Fruit fly (Drosophila melanogaster) whole organism, embryonic: ENCODE measurements around the gene Naa80.

Source experiments
- B-H1 ChIP-seq: fragments of 200-800 bp; sonication (Bioruptor generic); IDR thresholded peaks from 3 replicates; pipeline ENCODE4 v1.3.6; 2022; ENCODE audit warnings: missing biosample characterization, missing genetic modification characterization
- CG10321 ChIP-seq: fragments of 200-800 bp; sonication (Bioruptor generic); IDR thresholded peaks from 2 replicates; pipeline ENCODE4 v1.3.6; 2022; ENCODE audit warnings: missing biosample characterization, missing genetic modification characterization
- CG11456 ChIP-seq: fragments of 200-800 bp; sonication (Bioruptor generic); IDR thresholded peaks from 3 replicates; pipeline ENCODE4 v1.3.6; 2022; ENCODE audit warnings: missing biosample characterization, missing genetic modification characterization
- CG13123 ChIP-seq: fragments of 200-800 bp; sonication (Bioruptor generic); optimal IDR thresholded peaks from 2 replicates; lab custom pipeline; 2016; ENCODE audit warnings: missing biosample characterization, missing genetic modification characterization
- CG13287 ChIP-seq: fragments of 200-800 bp; sonication (Bioruptor generic); IDR thresholded peaks from 2 replicates; pipeline ENCODE4 v1.3.6; 2022; ENCODE audit warnings: missing biosample characterization, missing genetic modification characterization; ENCODE audit not compliant: partially characterized antibody
- CG13296 ChIP-seq: fragments of 200-800 bp; sonication (Bioruptor generic); optimal IDR thresholded peaks from 3 replicates; lab custom pipeline; 2018; ENCODE audit warnings: missing biosample characterization, mild to moderate bottlenecking, missing genetic modification characterization
- CG13624 ChIP-seq: fragments of 200-800 bp; sonication (Bioruptor generic); optimal IDR thresholded peaks from 2 replicates; lab custom pipeline; 2016; ENCODE audit warnings: missing biosample characterization, missing genetic modification characterization
- CG17385 ChIP-seq: fragments of 200-800 bp; sonication (Bioruptor generic); optimal IDR thresholded peaks from 3 replicates; lab custom pipeline; 2018; ENCODE audit warnings: missing biosample characterization, mild to moderate bottlenecking, missing genetic modification characterization
- CG17568 ChIP-seq: fragments of 200-800 bp; sonication (Bioruptor generic); optimal IDR thresholded peaks from 2 replicates; lab custom pipeline; 2018; ENCODE audit warnings: missing biosample characterization, mild to moderate bottlenecking, missing genetic modification characterization, moderate library complexity
- CG17802 ChIP-seq: fragments of 200-800 bp; sonication (Bioruptor generic); optimal IDR thresholded peaks from 2 replicates; lab custom pipeline; 2018; ENCODE audit warnings: missing biosample characterization, mild to moderate bottlenecking, missing genetic modification characterization, moderate library complexity
- CG2120 ChIP-seq: fragments of 200-800 bp; sonication (Bioruptor generic); optimal IDR thresholded peaks from 3 replicates; lab custom pipeline; 2016; ENCODE audit warnings: missing biosample characterization, missing genetic modification characterization
- CG2129 ChIP-seq: fragments of 200-800 bp; sonication (Bioruptor generic); IDR thresholded peaks from 2 replicates; pipeline ENCODE4 v1.3.6; 2022; ENCODE audit warnings: missing biosample characterization, missing genetic modification characterization; ENCODE audit not compliant: partially characterized antibody
- CG31365 ChIP-seq: fragments of 200-800 bp; sonication (Bioruptor generic); optimal IDR thresholded peaks from 2 replicates; lab custom pipeline; 2018; ENCODE audit warnings: missing biosample characterization, mild to moderate bottlenecking, missing genetic modification characterization
- CG31388 ChIP-seq: fragments of 200-800 bp; sonication (Bioruptor generic); optimal IDR thresholded peaks from 2 replicates; lab custom pipeline; 2016; ENCODE audit warnings: missing biosample characterization, missing genetic modification characterization
- CG32532 ChIP-seq: fragments of 200-800 bp; sonication (Bioruptor generic); IDR thresholded peaks from 2 replicates; pipeline ENCODE4 v1.3.6; 2022; ENCODE audit warnings: missing biosample characterization, missing genetic modification characterization
- CG3847 ChIP-seq: fragments of 200-800 bp; sonication (Bioruptor generic); IDR thresholded peaks from 2 replicates; pipeline ENCODE4 v1.3.6; 2022; ENCODE audit warnings: missing biosample characterization, missing genetic modification characterization
- CG4424 ChIP-seq: fragments of 200-800 bp; sonication (Bioruptor generic); optimal IDR thresholded peaks from 3 replicates; lab custom pipeline; 2016; ENCODE audit warnings: missing biosample characterization, missing genetic modification characterization
- CG4820 ChIP-seq: fragments of 200-800 bp; sonication (Bioruptor generic); optimal IDR thresholded peaks from 3 replicates; lab custom pipeline; 2016; ENCODE audit warnings: missing biosample characterization, missing genetic modification characterization
- CG6654 ChIP-seq: fragments of 200-800 bp; sonication (Bioruptor generic); optimal IDR thresholded peaks from 2 replicates; lab custom pipeline; 2017; ENCODE audit warnings: missing biosample characterization, mild to moderate bottlenecking, missing genetic modification characterization
- CG7372 ChIP-seq: fragments of 200-800 bp; sonication (Bioruptor generic); IDR thresholded peaks from 2 replicates; pipeline ENCODE4 v1.3.6; 2022; ENCODE audit warnings: missing biosample characterization, missing genetic modification characterization
- CG8359 ChIP-seq: fragments of 200-800 bp; sonication (Bioruptor generic); optimal IDR thresholded peaks from 2 replicates; lab custom pipeline; 2017; ENCODE audit warnings: missing biosample characterization, mild to moderate bottlenecking, missing genetic modification characterization, borderline replicate concordance
- CG9797 ChIP-seq: fragments of 200-800 bp; sonication (Bioruptor generic); optimal IDR thresholded peaks from 3 replicates; lab custom pipeline; 2018; ENCODE audit warnings: missing biosample characterization, mild to moderate bottlenecking, missing genetic modification characterization
- Doc3 ChIP-seq: fragments of 200-800 bp; sonication (Bioruptor generic); IDR thresholded peaks from 3 replicates; pipeline ENCODE4 v1.3.6; 2022; ENCODE audit warnings: missing biosample characterization, missing genetic modification characterization; ENCODE audit not compliant: partially characterized antibody
- Dp ChIP-seq: fragments of 200-800 bp; sonication (Bioruptor generic); optimal IDR thresholded peaks from 2 replicates; lab custom pipeline; 2018; ENCODE audit warnings: missing biosample characterization, mild to moderate bottlenecking, missing genetic modification characterization, moderate library complexity
- E2f2 ChIP-seq: fragments of 200-800 bp; sonication (Bioruptor generic); IDR thresholded peaks from 2 replicates; pipeline ENCODE4 v1.3.6; 2022; ENCODE audit warnings: missing biosample characterization, missing genetic modification characterization
- Ets97D ChIP-seq: fragments of 200-800 bp; sonication (Bioruptor generic); optimal IDR thresholded peaks from 3 replicates; lab custom pipeline; 2016; ENCODE audit warnings: missing biosample characterization, missing genetic modification characterization
- Fer1 ChIP-seq: fragments of 200-800 bp; sonication (Bioruptor generic); optimal IDR thresholded peaks from 2 replicates; lab custom pipeline; 2017; ENCODE audit warnings: missing biosample characterization, mild to moderate bottlenecking, missing genetic modification characterization
- Gsc ChIP-seq: fragments of 200-800 bp; sonication (Bioruptor generic); IDR thresholded peaks from 2 replicates; pipeline ENCODE4 v1.3.6; 2022; ENCODE audit warnings: missing biosample characterization, missing genetic modification characterization
- Hmr ChIP-seq: fragments of 200-800 bp; sonication (Bioruptor generic); optimal IDR thresholded peaks from 3 replicates; lab custom pipeline; 2017; ENCODE audit warnings: mild to moderate bottlenecking, missing biosample characterization, missing genetic modification reagents, missing genetic modification characterization
- Oaz ChIP-seq: fragments of 200-800 bp; sonication (Bioruptor generic); IDR thresholded peaks from 2 replicates; pipeline ENCODE4 v1.3.6; 2022; ENCODE audit warnings: missing biosample characterization, missing genetic modification characterization
- Pdp1 ChIP-seq, 2 experiments: fragments of 200-800 bp; sonication (Bioruptor generic); optimal IDR thresholded peaks; 3 replicates each; lab custom pipeline; 2016; ENCODE audit warnings: missing biosample characterization in 2 of 2, missing genetic modification characterization in 2 of 2, mild to moderate bottlenecking in 1 of 2, moderate library complexity in 1 of 2
- Sox100B ChIP-seq: fragments of 200-800 bp; sonication (Bioruptor generic); optimal IDR thresholded peaks from 3 replicates; lab custom pipeline; 2018; ENCODE audit warnings: missing biosample characterization, mild to moderate bottlenecking, missing genetic modification characterization
- Sox102F ChIP-seq: fragments of 200-800 bp; sonication (Bioruptor generic); optimal IDR thresholded peaks from 2 replicates; lab custom pipeline; 2018; ENCODE audit warnings: missing biosample characterization, mild to moderate bottlenecking, missing genetic modification characterization, moderate library complexity
- amos ChIP-seq: fragments of 200-800 bp; sonication (Bioruptor generic); IDR thresholded peaks from 2 replicates; pipeline ENCODE4 v1.3.6; 2022; ENCODE audit warnings: missing biosample characterization, missing genetic modification characterization; ENCODE audit not compliant: partially characterized antibody
- ato ChIP-seq: fragments of 200-800 bp; sonication (Bioruptor generic); IDR thresholded peaks from 2 replicates; pipeline ENCODE4 v1.3.6; 2022; ENCODE audit warnings: missing biosample characterization, missing genetic modification characterization; ENCODE audit not compliant: partially characterized antibody
- bigmax ChIP-seq: fragments of 200-800 bp; sonication (Bioruptor generic); optimal IDR thresholded peaks from 2 replicates; lab custom pipeline; 2018; ENCODE audit warnings: missing biosample characterization, mild to moderate bottlenecking, missing genetic modification characterization
- da ChIP-seq: fragments of 200-800 bp; sonication (Bioruptor generic); optimal IDR thresholded peaks from 2 replicates; lab custom pipeline; 2016; ENCODE audit warnings: missing biosample characterization, missing genetic modification characterization
- dpn ChIP-seq, 2 experiments: fragments of 200-800 bp; sonication (Bioruptor generic); optimal IDR thresholded peaks; 3 replicates each; lab custom pipeline; 2016; ENCODE audit warnings: missing biosample characterization in 2 of 2, missing genetic modification characterization in 2 of 2
- ems ChIP-seq: fragments of 200-800 bp; sonication (Bioruptor generic); optimal IDR thresholded peaks from 3 replicates; lab custom pipeline; 2016; ENCODE audit warnings: missing biosample characterization, missing genetic modification characterization
- gcm ChIP-seq: fragments of 200-800 bp; sonication (Bioruptor generic); optimal IDR thresholded peaks from 2 replicates; lab custom pipeline; 2019; ENCODE audit warnings: missing biosample characterization, mild to moderate bottlenecking, missing genetic modification characterization, moderate library complexity
- knrl ChIP-seq: fragments of 200-800 bp; sonication (Bioruptor generic); IDR thresholded peaks from 3 replicates; pipeline ENCODE4 v1.3.6; 2022; ENCODE audit warnings: missing biosample characterization, missing genetic modification characterization; ENCODE audit not compliant: partially characterized antibody
- nerfin-1 ChIP-seq: fragments of 200-800 bp; sonication (Bioruptor generic); optimal IDR thresholded peaks from 3 replicates; lab custom pipeline; 2019; ENCODE audit warnings: missing biosample characterization, mild to moderate bottlenecking, missing genetic modification characterization, moderate library complexity
- prd ChIP-seq, 3 experiments: fragments of >200 bp in 2 of 3; fragments of 200-800 bp in 1 of 3; sonication (Bioruptor generic) in 1 of 3; optimal IDR thresholded peaks in 2 of 3; IDR thresholded peaks in 1 of 3; 2 replicates in 2 of 3; 3 replicates in 1 of 3; pipeline versions ENCODE4 v1.3.6 to Lab custom; 2017 to 2022; ENCODE audit warnings: missing biosample characterization in 1 of 3, missing genetic modification characterization in 1 of 3
- pzg ChIP-seq: fragments of 200-800 bp; sonication (Bioruptor generic); optimal IDR thresholded peaks from 3 replicates; lab custom pipeline; 2018; ENCODE audit warnings: missing biosample characterization, mild to moderate bottlenecking, missing genetic modification characterization, moderate library complexity
- row ChIP-seq: fragments of 200-800 bp; sonication (Bioruptor generic); IDR thresholded peaks from 3 replicates; pipeline ENCODE4 v1.3.6; 2022; ENCODE audit warnings: missing biosample characterization, missing genetic modification characterization
- sug ChIP-seq: fragments of 200-800 bp; optimal IDR thresholded peaks from 2 replicates; lab custom pipeline; 2019; ENCODE audit warnings: missing biosample characterization, mild to moderate bottlenecking, missing genetic modification characterization, moderate library complexity
- wdn ChIP-seq: fragments of 200-800 bp; sonication (Bioruptor generic); IDR thresholded peaks from 2 replicates; pipeline ENCODE4 v1.3.6; 2022; ENCODE audit warnings: missing biosample characterization, missing genetic modification characterization

Gene Naa80

dm6 chr3R:9759360-9760191 is 8.1 kb upstream of the Naa80 start, which contains the start of gene Mpi (continued):
- peak; percentile 20 for TF ChIP-seq bigmax
- no peak for TF ChIP-seq Ets97D (GFP tag; lab: Kevin White, UChicago)
- no peak for TF ChIP-seq CG10321 (GFP tag; lab: Robert Waterston, UW)
- peak; percentile 40 for TF ChIP-seq CG17385
- peak; percentile 45; the same call in 1 of the 2 replicates for TF ChIP-seq CG2129
- no peak for TF ChIP-seq CG3847
- TF ChIP-seq CG31365 = no peak
- peak; percentile 43 for TF ChIP-seq Fer1 (GFP tag; lab: Kevin White, UChicago)
- TF ChIP-seq CG4424 (GFP tag; lab: Kevin White, UChicago) = peak; percentile 27
- peak; percentile 23 for TF ChIP-seq ems
- peak; percentile 8 for TF ChIP-seq nerfin-1 (tag; lab: Kevin White, UChicago)
- peak; percentile 92 for TF ChIP-seq row
- no peak for TF ChIP-seq prd (optimal IDR thresholded peaks at IDR 0.05; lab: Kevin White, UChicago)
- 0 out of 3 replicates have a peak, but pooled peaks have one; percentile 15 for TF ChIP-seq prd (GFP tag; IDR thresholded peaks at IDR 0.05; lab: Robert Waterston, UW)
- no peak for TF ChIP-seq CG13123 (GFP tag; lab: Kevin White, UChicago)
- TF ChIP-seq CG13296 (GFP tag; lab: Kevin White, UChicago) = peak; percentile 29
- TF ChIP-seq CG6654 (GFP tag; lab: Kevin White, UChicago) = no peak
- no peak for TF ChIP-seq Oaz (GFP tag; lab: Robert Waterston, UW)
- no peak for TF ChIP-seq Sox102F (GFP tag; lab: Kevin White, UChicago)
- peak; percentile 42 for TF ChIP-seq CG32532 (GFP tag; lab: Robert Waterston, UW)
- TF ChIP-seq knrl (GFP tag; lab: Robert Waterston, UW) = peak; percentile 49; the same call in 2 of the 3 replicates
- TF ChIP-seq CG17802 (tag; lab: Kevin White, UChicago) = peak; percentile 18
- TF ChIP-seq CG11456 (GFP tag; lab: Robert Waterston, UW) = no peak
- peak; percentile 54 for TF ChIP-seq pzg
- TF ChIP-seq CG2120 (GFP tag; lab: Kevin White, UChicago) = peak; percentile 55
- TF ChIP-seq CG7372 (GFP tag; lab: Robert Waterston, UW) = no peak
- peak; percentile 46; the same call in 1 of the 2 replicates for TF ChIP-seq E2f2 (GFP tag; lab: Robert Waterston, UW)
- peak; percentile 53; the same call in 2 of the 3 replicates for TF ChIP-seq Doc3 (GFP tag; lab: Robert Waterston, UW)
- TF ChIP-seq CG4820 (GFP tag; lab: Kevin White, UChicago) = peak; percentile 7
- TF ChIP-seq wdn (GFP tag; lab: Robert Waterston, UW) = no peak
- peak; percentile 52; the same call in 1 of the 2 replicates for TF ChIP-seq amos (GFP tag; lab: Robert Waterston, UW)
- TF ChIP-seq CG8359 (GFP tag; lab: Kevin White, UChicago) = peak; percentile 100
- no peak for TF ChIP-seq da (GFP tag; lab: Kevin White, UChicago)
- peak; percentile 6 for TF ChIP-seq CG9797 (GFP tag; lab: Kevin White, UChicago)
- no peak for TF ChIP-seq gcm
- no peak for TF ChIP-seq CG31388 (GFP tag; lab: Kevin White, UChicago)
- TF ChIP-seq Hmr (GFP tag; lab: Kevin White, UChicago) = no peak
- TF ChIP-seq Dp = peak; percentile 18
- TF ChIP-seq ato (GFP tag; lab: Robert Waterston, UW) = 0 out of 2 replicates have a peak, but pooled peaks have one; percentile 45
- TF ChIP-seq CG17568 = no peak
- TF ChIP-seq B-H1 = no peak; the same call in 2 of the 3 replicates
- TF ChIP-seq Pdp1 (GFP tag; optimal IDR thresholded peaks at IDR 0.05; lab: Kevin White, UChicago) = peak in 1 of 2 experiments; percentile 33
- no peak for TF ChIP-seq Gsc (GFP tag; lab: Robert Waterston, UW)
- TF ChIP-seq CG13287 = peak; percentile 69
- peak; percentile 56 for TF ChIP-seq sug (tag; lab: Kevin White, UChicago)
- TF ChIP-seq CG13624 (GFP tag; lab: Kevin White, UChicago) = peak; percentile 28
- peak in 1 of 2 experiments; percentile 25 for TF ChIP-seq dpn (GFP tag; optimal IDR thresholded peaks at IDR 0.05; lab: Kevin White, UChicago)
- no peak for TF ChIP-seq Sox100B (GFP tag; lab: Kevin White, UChicago)
